Worm (Caenorhabditis elegans) whole organism, L1 larva: Measurements from ENCODE around the gene ZK1248.4.

ENCODE experiments used
- C04F5.9 ChIP-seq: sonication (generic microtip); optimal IDR thresholded peaks from 2 replicates; lab custom pipeline; 2016; ENCODE audit warnings: missing genetic modification characterization, missing compliant biosample characterization
- C16A3.4 ChIP-seq: fragments of 150-350 bp; optimal IDR thresholded peaks from 2 replicates; lab custom pipeline; 2014; ENCODE audit warnings: missing biosample characterization, missing genetic modification characterization
- C34B4.2 ChIP-seq: sonication (generic microtip); optimal IDR thresholded peaks from 2 replicates; lab custom pipeline; 2017; ENCODE audit warnings: mild to moderate bottlenecking, missing genetic modification characterization, missing compliant biosample characterization
- aha-1 ChIP-seq: fragments of 150-350 bp; optimal IDR thresholded peaks from 2 replicates; lab custom pipeline; 2014; ENCODE audit warnings: missing biosample characterization, missing genetic modification characterization
- blmp-1 ChIP-seq: fragments of 150-350 bp; optimal IDR thresholded peaks from 2 replicates; lab custom pipeline; 2014; ENCODE audit warnings: missing biosample characterization, missing genetic modification characterization
- ceh-63 ChIP-seq: fragments of 200-800 bp; sonication (Bioruptor generic); optimal IDR thresholded peaks from 2 replicates; lab custom pipeline; 2018; ENCODE audit warnings: mild to moderate bottlenecking, missing genetic modification characterization, missing compliant biosample characterization
- ceh-8 ChIP-seq: fragments of 200-800 bp; sonication (Bioruptor generic); optimal IDR thresholded peaks from 2 replicates; lab custom pipeline; 2018; ENCODE audit warnings: mild to moderate bottlenecking, missing genetic modification characterization, moderate library complexity, missing compliant biosample characterization
- ceh-90 ChIP-seq: sonication (generic microtip); optimal IDR thresholded peaks from 2 replicates; lab custom pipeline; 2016; ENCODE audit warnings: missing genetic modification characterization, missing compliant biosample characterization
- ces-1 ChIP-seq: fragments of 150-350 bp; optimal IDR thresholded peaks from 2 replicates; lab custom pipeline; 2014; ENCODE audit warnings: missing biosample characterization, missing genetic modification reagents, missing genetic modification characterization
- efl-3 ChIP-seq: fragments of 200-800 bp; sonication (Bioruptor generic); optimal IDR thresholded peaks from 2 replicates; lab custom pipeline; 2018; ENCODE audit warnings: mild to moderate bottlenecking, missing genetic modification characterization, missing compliant biosample characterization
- egl-13 ChIP-seq: sonication (generic microtip); optimal IDR thresholded peaks from 2 replicates; lab custom pipeline; 2016; ENCODE audit warnings: missing genotype, missing genetic modification reagents, missing genetic modification characterization, missing compliant biosample characterization
- egl-27 ChIP-seq, 2 experiments: fragments of 150-350 bp in 1 of 2; sonication (generic microtip); optimal IDR thresholded peaks; 3 replicates each; lab custom pipeline; 2017 to 2018; ENCODE audit warnings: missing biosample characterization in 2 of 2, missing genetic modification characterization in 2 of 2, missing genetic modification reagents in 2 of 2
- elt-2 ChIP-seq: sonication (generic microtip); optimal IDR thresholded peaks from 2 replicates; lab custom pipeline; 2016; ENCODE audit warnings: missing genetic modification characterization, mild to moderate bottlenecking, inconsistent platforms, missing compliant biosample characterization, missing genetic modification reagents
- elt-3 ChIP-seq, 6 experiments: fragments of 150-350 bp in 1 of 6; sonication (generic microtip); optimal IDR thresholded peaks; 2 replicates each; lab custom pipeline; 2017 to 2018; ENCODE audit warnings: missing biosample characterization in 6 of 6, missing genetic modification characterization in 6 of 6, inconsistent platforms in 1 of 6
- ets-5 ChIP-seq: fragments of 200-800 bp; sonication (Bioruptor generic); IDR thresholded peaks from 2 replicates; pipeline ENCODE4 v1.3.6; 2022; ENCODE audit warnings: missing genetic modification characterization, missing compliant biosample characterization
- fkh-4 ChIP-seq: sonication (generic microtip); optimal IDR thresholded peaks from 2 replicates; lab custom pipeline; 2016; ENCODE audit warnings: missing compliant biosample characterization, missing genetic modification characterization, borderline replicate concordance
- fos-1 ChIP-seq: fragments of 150-350 bp; optimal IDR thresholded peaks from 2 replicates; lab custom pipeline; 2014; ENCODE audit warnings: missing biosample characterization, missing genetic modification characterization
- grh-1 ChIP-seq: fragments of 200-800 bp; sonication (Bioruptor generic); IDR thresholded peaks from 2 replicates; pipeline ENCODE4 v1.3.6; 2022; ENCODE audit warnings: missing genetic modification reagents, missing genetic modification characterization, missing compliant biosample characterization
- hlh-4 ChIP-seq: sonication (generic microtip); optimal IDR thresholded peaks from 2 replicates; lab custom pipeline; 2016; ENCODE audit warnings: mild to moderate bottlenecking, missing genetic modification characterization, missing compliant biosample characterization
- isw-1 ChIP-seq: fragments of 200-800 bp; sonication (Bioruptor generic); IDR thresholded peaks from 2 replicates; pipeline ENCODE4 v1.3.6; 2022; ENCODE audit warnings: missing genetic modification characterization, missing compliant biosample characterization
- jun-1 ChIP-seq: fragments of 150-350 bp; optimal IDR thresholded peaks from 2 replicates; lab custom pipeline; 2014; ENCODE audit warnings: missing biosample characterization, missing genetic modification reagents, missing genetic modification characterization
- lin-13 ChIP-seq: fragments of 150-350 bp; optimal IDR thresholded peaks from 2 replicates; lab custom pipeline; 2014; ENCODE audit warnings: missing biosample characterization, missing genetic modification reagents, missing genetic modification characterization
- lin-35 ChIP-seq, 2 experiments: fragments of 150-350 bp; optimal IDR thresholded peaks; 2 replicates each; lab custom pipeline; 2014; ENCODE audit warnings: missing biosample characterization in 2 of 2, missing genetic modification characterization in 2 of 2, missing genetic modification reagents in 2 of 2
- lin-39 ChIP-seq: fragments of 150-350 bp; optimal IDR thresholded peaks from 2 replicates; lab custom pipeline; 2014; ENCODE audit warnings: missing biosample characterization, missing genetic modification reagents, missing genetic modification characterization
- lir-3 ChIP-seq: sonication (generic microtip); optimal IDR thresholded peaks from 2 replicates; lab custom pipeline; 2016; ENCODE audit warnings: mild to moderate bottlenecking, missing genetic modification characterization, moderate library complexity, missing compliant biosample characterization; ENCODE audit not compliant: poor library complexity
- mab-9 ChIP-seq: fragments of 200-800 bp; sonication (Bioruptor generic); IDR thresholded peaks from 2 replicates; pipeline ENCODE4 v1.3.6; 2022; ENCODE audit warnings: missing genetic modification reagents, missing genetic modification characterization, missing compliant biosample characterization
- mdl-1 ChIP-seq, 2 experiments: fragments of 150-350 bp; optimal IDR thresholded peaks; 2 replicates each; lab custom pipeline; 2014 to 2017; ENCODE audit warnings: missing biosample characterization in 2 of 2, missing genetic modification characterization in 2 of 2, inconsistent platforms in 1 of 2
- mep-1 ChIP-seq: fragments of 150-350 bp; optimal IDR thresholded peaks from 2 replicates; lab custom pipeline; 2014; ENCODE audit warnings: missing biosample characterization, missing genetic modification characterization
- nhr-11 ChIP-seq: fragments of 150-350 bp; optimal IDR thresholded peaks from 2 replicates; lab custom pipeline; 2014; ENCODE audit warnings: missing biosample characterization, missing genetic modification characterization
- nhr-19 ChIP-seq: fragments of 200-800 bp; sonication (Bioruptor generic); conservative IDR thresholded peaks from 2 replicates; pipeline ENCODE4 v1.3.6; 2022; ENCODE audit warnings: missing genetic modification characterization, missing compliant biosample characterization
- nhr-20 ChIP-seq: sonication (generic microtip); optimal IDR thresholded peaks from 2 replicates; lab custom pipeline; 2016; ENCODE audit warnings: mild to moderate bottlenecking, missing genetic modification characterization, missing compliant biosample characterization
- nhr-237 ChIP-seq: fragments of 150-350 bp; optimal IDR thresholded peaks from 2 replicates; lab custom pipeline; 2014; ENCODE audit warnings: missing biosample characterization, missing genetic modification characterization
- nhr-47 ChIP-seq: sonication (generic microtip); optimal IDR thresholded peaks from 2 replicates; lab custom pipeline; 2016; ENCODE audit warnings: mild to moderate bottlenecking, missing genetic modification characterization, moderate library complexity, missing compliant biosample characterization
- nhr-71 ChIP-seq: sonication (generic microtip); optimal IDR thresholded peaks from 2 replicates; lab custom pipeline; 2016; ENCODE audit warnings: mild to moderate bottlenecking, missing genetic modification characterization, moderate library complexity, missing compliant biosample characterization
- nhr-76 ChIP-seq: sonication (generic microtip); optimal IDR thresholded peaks from 2 replicates; lab custom pipeline; 2017; ENCODE audit warnings: missing biosample characterization, missing genetic modification characterization
- nhr-77 ChIP-seq: fragments of 150-350 bp; optimal IDR thresholded peaks from 2 replicates; lab custom pipeline; 2014; ENCODE audit warnings: missing biosample characterization, missing genetic modification characterization
- nhr-84 ChIP-seq: sonication (generic microtip); optimal IDR thresholded peaks from 2 replicates; lab custom pipeline; 2017; ENCODE audit warnings: missing biosample characterization, missing genetic modification characterization
- nhr-85 ChIP-seq: sonication (generic microtip); peaks from one replicate; lab custom pipeline; 2016; ENCODE audit warnings: missing genetic modification characterization, inconsistent platforms, missing compliant biosample characterization
- pag-3 ChIP-seq: sonication (generic microtip); optimal IDR thresholded peaks from 2 replicates; lab custom pipeline; 2017; ENCODE audit warnings: missing genetic modification characterization, mild to moderate bottlenecking, missing compliant biosample characterization, antibody characterized with exemption, borderline replicate concordance; ENCODE audit not compliant: insufficient read depth
- pax-3 ChIP-seq: fragments of 200-800 bp; sonication (Bioruptor generic); optimal IDR thresholded peaks from 2 replicates; lab custom pipeline; 2018; ENCODE audit warnings: mild to moderate bottlenecking, missing genetic modification characterization, moderate library complexity, missing compliant biosample characterization
- pqm-1 ChIP-seq: sonication (generic microtip); optimal IDR thresholded peaks from 3 replicates; lab custom pipeline; 2017; ENCODE audit warnings: missing biosample characterization, missing genetic modification characterization
- rnt-1 ChIP-seq: sonication (generic microtip); optimal IDR thresholded peaks from 2 replicates; lab custom pipeline; 2016; ENCODE audit warnings: mild to moderate bottlenecking, missing genetic modification characterization, moderate library complexity, missing compliant biosample characterization
- snpc-4 ChIP-seq: fragments of 150-350 bp; optimal IDR thresholded peaks from 2 replicates; lab custom pipeline; 2014; ENCODE audit warnings: missing biosample characterization, missing genetic modification characterization
- snu-23 ChIP-seq: sonication (generic microtip); optimal IDR thresholded peaks from 2 replicates; lab custom pipeline; 2016; ENCODE audit warnings: missing genetic modification characterization, missing compliant biosample characterization
- sptf-1 ChIP-seq: fragments of 150-350 bp; optimal IDR thresholded peaks from 2 replicates; lab custom pipeline; 2014; ENCODE audit warnings: missing biosample characterization, missing genetic modification characterization
- tbx-2 ChIP-seq: sonication (generic microtip); optimal IDR thresholded peaks from 2 replicates; lab custom pipeline; 2016; ENCODE audit warnings: missing genetic modification characterization, missing compliant biosample characterization
- unc-30 ChIP-seq: sonication (generic microtip); optimal IDR thresholded peaks from 2 replicates; lab custom pipeline; 2017; ENCODE audit warnings: missing biosample characterization, missing genetic modification characterization
- unc-98 ChIP-seq: fragments of 200-800 bp; sonication (Bioruptor generic); IDR thresholded peaks from 2 replicates; pipeline ENCODE4 v1.3.6; 2022; ENCODE audit warnings: missing genetic modification characterization, missing compliant biosample characterization
- vab-15 ChIP-seq: sonication (generic microtip); optimal IDR thresholded peaks from 2 replicates; lab custom pipeline; 2017; ENCODE audit warnings: missing genotype, mild to moderate bottlenecking, missing genetic modification characterization, missing compliant biosample characterization
- zip-4 ChIP-seq: fragments of 200-800 bp; sonication (Bioruptor generic); optimal IDR thresholded peaks from 2 replicates; lab custom pipeline; 2018; ENCODE audit warnings: mild to moderate bottlenecking, missing genetic modification characterization, moderate library complexity, missing compliant biosample characterization

ZK1248.4 gene

ce11 chrII:5835146-5835545 lies 16.7 kb downstream of the ZK1248.4 start:
- TF ChIP-seq C16A3.4 (tag; lab: Kevin White, UChicago) (no peak), fos-1 (tag; lab: Kevin White, UChicago) (no peak), nhr-19 (GFP tag; lab: Robert Waterston, UW) (no peak), mab-9 (GFP tag; lab: Robert Waterston, UW) (no peak), ces-1 (GFP tag; lab: Kevin White, UChicago) (no peak)

DNA sequence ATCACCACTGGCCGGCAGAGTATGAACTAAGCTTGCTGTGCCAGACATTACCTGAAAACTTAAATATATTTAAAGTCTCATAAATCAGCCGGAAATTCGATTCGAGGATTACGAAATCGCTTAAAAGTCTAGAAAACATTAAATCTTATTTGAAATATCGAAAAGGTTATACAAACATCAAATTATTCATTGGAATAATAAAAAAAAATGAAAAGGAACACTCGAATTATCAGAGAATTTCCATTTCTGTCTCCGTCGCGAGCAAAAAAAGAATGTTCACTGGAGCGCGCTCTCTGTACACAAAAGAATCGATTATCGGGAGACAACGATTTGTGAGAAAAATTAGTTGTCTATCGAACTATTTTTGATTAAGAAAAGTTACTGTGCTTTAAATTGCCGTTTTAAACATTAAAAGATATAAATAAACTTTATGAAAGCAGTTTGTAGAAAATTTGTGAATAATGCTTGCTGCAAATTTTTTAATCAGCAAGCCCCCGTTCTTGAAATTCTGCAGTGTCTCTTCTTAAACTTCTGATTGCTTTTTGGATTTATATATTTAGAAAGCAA lies 17.8 kb downstream of the ZK1248.4 start, which contains the start of gene fzo-1:
TSS of gene fzo-1 (minus strand) at position 51 of the 567 bp plus-strand sequence.
- TF ChIP-seq fos-1 (tag; lab: Kevin White, UChicago) (no peak), ceh-63 (GFP tag; lab: Kevin White, UChicago) (peak; percentile 72), snu-23 (GFP tag; lab: Kevin White, UChicago) (peak; percentile 58), blmp-1 (tag; lab: Kevin White, UChicago) (peak; percentile 46), ceh-90 (tag; lab: Kevin White, UChicago) (peak; percentile 64), tbx-2 (tag; lab: Kevin White, UChicago) (peak; percentile 61), hlh-4 (tag; lab: Kevin White, UChicago) (no peak), lir-3 (tag; lab: Kevin White, UChicago) (peak; percentile 77), C34B4.2 (tag; lab: Kevin White, UChicago) (no peak), rnt-1 (tag; lab: Kevin White, UChicago) (no peak), elt-2 (peak; percentile 37), C16A3.4 (tag; lab: Kevin White, UChicago) (peak; percentile 45), nhr-85 (tag; lab: Kevin White, UChicago) (peak; percentile 56), C04F5.9 (tag; lab: Kevin White, UChicago) (peak; percentile 33), nhr-11 (tag; lab: Kevin White, UChicago) (no peak), unc-98 (GFP tag; lab: Robert Waterston, UW) (peak; percentile 92), ces-1 (GFP tag; lab: Kevin White, UChicago) (no peak), fkh-4 (peak; percentile 39), pax-3 (peak; percentile 86), isw-1 (GFP tag; lab: Robert Waterston, UW) (peak; percentile 52), nhr-84 (tag; lab: Kevin White, UChicago) (no peak), aha-1 (tag; lab: Kevin White, UChicago) (no peak), nhr-20 (tag; lab: Kevin White, UChicago) (peak; percentile 59), vab-15 (tag; lab: Kevin White, UChicago) (no peak), snpc-4 (tag; lab: Kevin White, UChicago) (peak; percentile 20), mep-1 (tag; lab: Kevin White, UChicago) (no peak), ceh-8 (no peak), egl-13 (tag; lab: Kevin White, UChicago) (peak; percentile 16), elt-3 (tag; optimal IDR thresholded peaks at IDR 0.05; lab: Kevin White, UChicago) (no peak), ets-5 (GFP tag; lab: Robert Waterston, UW) (no peak), efl-3 (GFP tag; lab: Kevin White, UChicago) (no peak), mdl-1 (tag; optimal IDR thresholded peaks at IDR 0.05; lab: Kevin White, UChicago) (no peak), mab-9 (GFP tag; lab: Robert Waterston, UW) (no peak), jun-1 (tag; lab: Kevin White, UChicago) (no peak), nhr-76 (no peak), egl-27 (tag; optimal IDR thresholded peaks at IDR 0.05; lab: Kevin White, UChicago) (no peak), grh-1 (GFP tag; lab: Robert Waterston, UW) (no peak), nhr-71 (tag; lab: Kevin White, UChicago) (peak; percentile 74), pag-3 (tag; lab: Kevin White, UChicago) (no peak), lin-35 (GFP tag; optimal IDR thresholded peaks at IDR 0.05; lab: Kevin White, UChicago) (peak; percentile 38 to 55), unc-30 (tag; lab: Kevin White, UChicago) (no peak), lin-39 (no peak), zip-4 (GFP tag; lab: Kevin White, UChicago) (no peak), pqm-1 (tag; lab: Kevin White, UChicago) (no peak), lin-13 (GFP tag; lab: Kevin White, UChicago) (no peak), nhr-77 (tag; lab: Kevin White, UChicago) (no peak), sptf-1 (tag; lab: Kevin White, UChicago) (no peak), nhr-47 (tag; lab: Kevin White, UChicago) (peak; percentile 69), nhr-237 (no peak)
